Fruit fly (Drosophila melanogaster): Measurements from ENCODE around the gene Remo.

dm6 chrX:13312200-13312599 is 24.3 kb downstream of the Remo start:
- TF ChIP-seq Hr4 (GFP tag; optimal IDR thresholded peaks at IDR 0.05) (peak; percentile 41), CG6163 (GFP tag; IDR thresholded peaks at IDR 0.05) (peak; percentile 71)
